Worm (Caenorhabditis elegans) whole organism, L2 larva: ENCODE results near the gene cpr-9.

Source experiments
- C34F6.9 ChIP-seq: fragments of 150-350 bp; optimal IDR thresholded peaks from 2 replicates; lab custom pipeline; 2014; ENCODE audit warnings: missing biosample characterization, missing genetic modification characterization
- F13H6.1 ChIP-seq: sonication (generic microtip); optimal IDR thresholded peaks from 2 replicates; lab custom pipeline; 2016; ENCODE audit warnings: missing genetic modification characterization, missing compliant biosample characterization
- Y55F3AM.14 ChIP-seq: fragments of 200-800 bp; sonication (Bioruptor generic); optimal IDR thresholded peaks from 2 replicates; lab custom pipeline; 2018; ENCODE audit warnings: mild to moderate bottlenecking, missing genetic modification characterization, missing compliant biosample characterization
- ZK546.5 ChIP-seq: sonication (generic microtip); optimal IDR thresholded peaks from 2 replicates; lab custom pipeline; 2017; ENCODE audit warnings: missing biosample characterization, missing genetic modification characterization
- alr-1 ChIP-seq: fragments of 150-350 bp; optimal IDR thresholded peaks from 2 replicates; lab custom pipeline; 2014; ENCODE audit warnings: missing biosample characterization, missing genetic modification characterization
- aly-2 ChIP-seq: fragments of 150-350 bp; optimal IDR thresholded peaks from 2 replicates; lab custom pipeline; 2014; ENCODE audit warnings: missing biosample characterization, missing genetic modification characterization
- blmp-1 ChIP-seq: sonication (generic microtip); optimal IDR thresholded peaks from 2 replicates; lab custom pipeline; 2017; ENCODE audit warnings: missing genetic modification characterization, mild to moderate bottlenecking, missing compliant biosample characterization, antibody characterized with exemption, moderate library complexity; ENCODE audit not compliant: insufficient read depth
- ceh-16 ChIP-seq: fragments of 150-350 bp; optimal IDR thresholded peaks from 2 replicates; lab custom pipeline; 2014; ENCODE audit warnings: missing biosample characterization, missing genetic modification characterization
- dmd-4 ChIP-seq: sonication (generic microtip); optimal IDR thresholded peaks from 2 replicates; lab custom pipeline; 2017; ENCODE audit warnings: missing biosample characterization, missing genetic modification characterization
- egl-27 ChIP-seq: sonication (generic microtip); optimal IDR thresholded peaks from 3 replicates; lab custom pipeline; 2017; ENCODE audit warnings: missing biosample characterization, missing genetic modification reagents, missing genetic modification characterization
- elt-3 ChIP-seq: sonication (generic microtip); optimal IDR thresholded peaks from 2 replicates; lab custom pipeline; 2017; ENCODE audit warnings: missing biosample characterization, missing genetic modification characterization
- fos-1 ChIP-seq: fragments of 150-350 bp; optimal IDR thresholded peaks from 2 replicates; lab custom pipeline; 2014; ENCODE audit warnings: missing biosample characterization, missing genetic modification characterization
- gmeb-1 ChIP-seq: fragments of 150-350 bp; optimal IDR thresholded peaks from 2 replicates; lab custom pipeline; 2014; ENCODE audit warnings: missing biosample characterization, missing genetic modification characterization
- lin-11 ChIP-seq: fragments of 150-350 bp; sonication (generic microtip); optimal IDR thresholded peaks from 2 replicates; lab custom pipeline; 2014; ENCODE audit warnings: missing biosample characterization, missing genetic modification characterization, inconsistent platforms, mixed read lengths
- lin-39 ChIP-seq: fragments of 150-350 bp; optimal IDR thresholded peaks from 2 replicates; lab custom pipeline; 2014; ENCODE audit warnings: missing biosample characterization, missing genetic modification reagents, missing genetic modification characterization
- lsy-2 ChIP-seq, 2 experiments: fragments of 150-350 bp in 1 of 2; sonication (generic microtip) in 1 of 2; optimal IDR thresholded peaks; 2 replicates each; lab custom pipeline; 2014 to 2017; ENCODE audit warnings: missing biosample characterization in 2 of 2, missing genetic modification characterization in 2 of 2
- mdl-1 ChIP-seq, 2 experiments: fragments of 150-350 bp in 1 of 2; sonication (generic microtip) in 1 of 2; optimal IDR thresholded peaks; 2 replicates each; lab custom pipeline; 2017; ENCODE audit warnings: missing biosample characterization in 2 of 2, missing genetic modification characterization in 2 of 2
- nhr-10 ChIP-seq: sonication (generic microtip); optimal IDR thresholded peaks from 2 replicates; lab custom pipeline; 2017; ENCODE audit warnings: missing biosample characterization, missing genetic modification characterization
- nhr-11 ChIP-seq: fragments of 150-350 bp; optimal IDR thresholded peaks from 2 replicates; lab custom pipeline; 2014; ENCODE audit warnings: missing biosample characterization, missing genetic modification characterization
- nhr-12 ChIP-seq: fragments of 150-350 bp; optimal IDR thresholded peaks from 2 replicates; lab custom pipeline; 2014; ENCODE audit warnings: missing biosample characterization, missing genetic modification characterization
- nhr-129 ChIP-seq: fragments of 150-350 bp; optimal IDR thresholded peaks from 2 replicates; lab custom pipeline; 2014; ENCODE audit warnings: missing biosample characterization, missing genetic modification characterization
- nhr-21 ChIP-seq: fragments of 150-350 bp; optimal IDR thresholded peaks from 2 replicates; lab custom pipeline; 2014; ENCODE audit warnings: missing biosample characterization, missing genetic modification characterization
- nhr-237 ChIP-seq: fragments of 150-350 bp; optimal IDR thresholded peaks from 2 replicates; lab custom pipeline; 2014; ENCODE audit warnings: missing biosample characterization, missing genetic modification characterization
- nhr-6 ChIP-seq: fragments of 150-350 bp; optimal IDR thresholded peaks from 2 replicates; lab custom pipeline; 2014; ENCODE audit warnings: missing biosample characterization, missing genetic modification characterization
- skn-1 ChIP-seq: sonication (generic microtip); optimal IDR thresholded peaks from 2 replicates; lab custom pipeline; 2017; ENCODE audit warnings: missing biosample characterization, missing genetic modification characterization
- sma-3 ChIP-seq: sonication (generic microtip); optimal IDR thresholded peaks from 2 replicates; lab custom pipeline; 2016; ENCODE audit warnings: missing genetic modification reagents, missing genetic modification characterization, missing compliant biosample characterization
- sma-9 ChIP-seq, 2 experiments: fragments of 150-350 bp in 1 of 2; sonication (generic microtip) in 1 of 2; optimal IDR thresholded peaks; 2 replicates each; lab custom pipeline; 2014 to 2016; ENCODE audit warnings: missing genetic modification characterization in 2 of 2, mild to moderate bottlenecking in 1 of 2, missing biosample characterization in 1 of 2, missing compliant biosample characterization in 1 of 2, missing genetic modification reagents in 1 of 2, moderate library complexity in 1 of 2
- snpc-4 ChIP-seq: fragments of 150-350 bp; optimal IDR thresholded peaks from 2 replicates; lab custom pipeline; 2014; ENCODE audit warnings: missing biosample characterization, missing genetic modification characterization
- unc-55 ChIP-seq: fragments of 150-350 bp; sonication (generic microtip); optimal IDR thresholded peaks from 3 replicates; lab custom pipeline; 2014; ENCODE audit warnings: missing biosample characterization, missing genetic modification reagents, missing genetic modification characterization
- zag-1 ChIP-seq: fragments of 150-350 bp; optimal IDR thresholded peaks from 2 replicates; lab custom pipeline; 2014; ENCODE audit warnings: missing biosample characterization, missing genetic modification characterization
- ztf-11 ChIP-seq: sonication (generic microtip); optimal IDR thresholded peaks from 2 replicates; lab custom pipeline; 2017; ENCODE audit warnings: missing biosample characterization, missing genetic modification characterization
- ztf-4 ChIP-seq: fragments of 150-350 bp; optimal IDR thresholded peaks from 2 replicates; lab custom pipeline; 2014; ENCODE audit warnings: missing biosample characterization, missing genetic modification characterization

The cpr-9 gene

ce11 chrV:12028151-12028550, 25.3 kb downstream of the cpr-9 start:
- TF ChIP-seq nhr-21 (tag; lab: Kevin White, UChicago) (no peak), sma-9 (GFP tag; optimal IDR thresholded peaks at IDR 0.05; lab: Kevin White, UChicago) (no peak), sma-9 (tag; optimal IDR thresholded peaks at IDR 0.05; lab: Kevin White, UChicago) (no peak), sma-3 (GFP tag; lab: Kevin White, UChicago) (no peak), ztf-4 (no peak), F13H6.1 (tag; lab: Kevin White, UChicago) (no peak), lin-39 (tag; lab: Kevin White, UChicago) (no peak), alr-1 (tag; lab: Kevin White, UChicago) (no peak), lin-11 (tag; lab: Kevin White, UChicago) (no peak), ZK546.5 (no peak), lsy-2 (tag; optimal IDR thresholded peaks at IDR 0.05; lab: Kevin White, UChicago) (no peak), nhr-10 (no peak)

- TF ChIP-seq ceh-16 (tag; lab: Kevin White, UChicago), result no peak
- TF ChIP-seq nhr-11 (tag; lab: Kevin White, UChicago), result no peak
- no peak for TF ChIP-seq blmp-1 (tag; lab: Kevin White, UChicago)
- TF ChIP-seq nhr-237 (tag; lab: Kevin White, UChicago), result no peak
- no peak for TF ChIP-seq nhr-10
- no peak for TF ChIP-seq elt-3
- no peak for TF ChIP-seq nhr-12 (tag; lab: Kevin White, UChicago)
- TF ChIP-seq nhr-21 (tag; lab: Kevin White, UChicago), result no peak
Measured at ce11 chrV:12032060-12032459, 29.2 kb downstream of the cpr-9 start, which contains the start of gene pkc-1. pkc-1 (minus strand) TSS chrV:12032160.

ce11 chrV:12033841-12034240, 31.0 kb downstream of the cpr-9 start:
- TF ChIP-seq ztf-4 (no peak), nhr-10 (no peak), C34F6.9 (no peak), egl-27 (tag; lab: Kevin White, UChicago) (no peak), ceh-16 (tag; lab: Kevin White, UChicago) (no peak), lsy-2 (tag; optimal IDR thresholded peaks at IDR 0.05; lab: Kevin White, UChicago) (no peak), nhr-11 (tag; lab: Kevin White, UChicago) (no peak)

- TF ChIP-seq sma-3 (GFP tag; lab: Kevin White, UChicago), result no peak
- no peak for TF ChIP-seq fos-1 (tag; lab: Kevin White, UChicago)
- no peak for TF ChIP-seq aly-2
- TF ChIP-seq ztf-11 (tag; lab: Kevin White, UChicago), result no peak
- no peak for TF ChIP-seq zag-1 (tag; lab: Kevin White, UChicago)
- no peak for TF ChIP-seq nhr-10
- no peak for TF ChIP-seq snpc-4 (tag; lab: Kevin White, UChicago)
- no peak for TF ChIP-seq skn-1 (tag; lab: Kevin White, UChicago)
- no peak for TF ChIP-seq gmeb-1
- no peak for TF ChIP-seq C34F6.9
- no peak for TF ChIP-seq F13H6.1 (tag; lab: Kevin White, UChicago)
- no peak for TF ChIP-seq mdl-1 (tag; optimal IDR thresholded peaks at IDR 0.05; lab: Kevin White, UChicago)
- TF ChIP-seq nhr-6 (tag; lab: Kevin White, UChicago), result no peak
Measured at ce11 chrV:12036129-12036528, 33.3 kb downstream of the cpr-9 start.

ce11 chrV:12037889-12038288, 35.0 kb downstream of the cpr-9 start:
- TF ChIP-seq ceh-16 (tag; lab: Kevin White, UChicago) (no peak), nhr-237 (tag; lab: Kevin White, UChicago) (no peak), ztf-4 (peak; percentile 4)
- TF ChIP-seq, all 48 proteins: peak for 1

ce11 chrV:12038317-12038716, 35.5 kb downstream of the cpr-9 start:
- TF ChIP-seq dmd-4, result no peak
- TF ChIP-seq unc-55 (GFP tag; lab: Kevin White, UChicago), result peak; percentile 59
- no peak for TF ChIP-seq sma-3 (GFP tag; lab: Kevin White, UChicago)
- TF ChIP-seq skn-1 (tag; lab: Kevin White, UChicago), result no peak
- TF ChIP-seq Y55F3AM.14 (GFP tag; lab: Kevin White, UChicago), result peak; percentile 2
- peak; percentile 11 for TF ChIP-seq nhr-129 (tag; lab: Kevin White, UChicago)
- no peak for TF ChIP-seq snpc-4 (tag; lab: Kevin White, UChicago)
